Worm (Caenorhabditis elegans) whole organism, L4 larva: ENCODE data around the gene mtm-5.
A peak's percentile ranks its signal among the peaks of the same experiment; 100 is the strongest.

Experiments used
- ZK546.5 ChIP-seq, 2 experiments: sonication (generic microtip); optimal IDR thresholded peaks; 2 replicates each; lab custom pipeline; 2017; ENCODE audit warnings: missing biosample characterization in 2 of 2, missing genetic modification characterization in 2 of 2
- aly-2 ChIP-seq: sonication (generic microtip); optimal IDR thresholded peaks from 2 replicates; lab custom pipeline; 2018; ENCODE audit warnings: missing biosample characterization, missing genetic modification characterization
- ama-1 ChIP-seq: fragments of 150-350 bp; optimal IDR thresholded peaks from 2 replicates; lab custom pipeline; 2014; ENCODE audit warnings: inconsistent platforms, mixed read lengths
- ceh-82 ChIP-seq: sonication (generic microtip); optimal IDR thresholded peaks from 2 replicates; lab custom pipeline; 2017; ENCODE audit warnings: missing biosample characterization, missing genetic modification characterization
- daf-8 ChIP-seq: fragments of 200-800 bp; sonication (Bioruptor generic); IDR thresholded peaks from 2 replicates; pipeline ENCODE4 v1.3.6; 2022; ENCODE audit warnings: missing genetic modification characterization, missing compliant biosample characterization
- hlh-30 ChIP-seq: sonication (generic microtip); optimal IDR thresholded peaks from 2 replicates; lab custom pipeline; 2017; ENCODE audit warnings: antibody characterized with exemption, mild to moderate bottlenecking, missing genetic modification characterization, missing compliant biosample characterization; ENCODE audit not compliant: insufficient read depth
- lin-13 ChIP-seq: fragments of 150-350 bp; optimal IDR thresholded peaks from 2 replicates; lab custom pipeline; 2014; ENCODE audit warnings: missing biosample characterization, missing genetic modification reagents, missing genetic modification characterization
- nhr-10 ChIP-seq: fragments of 150-350 bp; optimal IDR thresholded peaks from 2 replicates; lab custom pipeline; 2014; ENCODE audit warnings: missing biosample characterization, missing genetic modification characterization
- nhr-76 ChIP-seq: fragments of 150-350 bp; optimal IDR thresholded peaks from 2 replicates; lab custom pipeline; 2014; ENCODE audit warnings: missing biosample characterization, missing genetic modification characterization
- snpc-1.2 ChIP-seq: fragments of 200-800 bp; sonication (Bioruptor generic); IDR thresholded peaks from 2 replicates; pipeline ENCODE4 v1.3.6; 2022; ENCODE audit warnings: missing genetic modification reagents, missing genetic modification characterization, missing compliant biosample characterization
- unc-62 ChIP-seq, 3 experiments: fragments of 150-350 bp in 1 of 3; sonication (generic microtip); optimal IDR thresholded peaks in 2 of 3; peaks in 1 of 3; 1 replicate in 1 of 3; 2 replicates in 2 of 3; lab custom pipeline; 2014 to 2017; ENCODE audit warnings: missing biosample characterization in 3 of 3, missing genetic modification characterization in 3 of 3, missing genetic modification reagents in 3 of 3, missing genotype in 1 of 3

DNA sequence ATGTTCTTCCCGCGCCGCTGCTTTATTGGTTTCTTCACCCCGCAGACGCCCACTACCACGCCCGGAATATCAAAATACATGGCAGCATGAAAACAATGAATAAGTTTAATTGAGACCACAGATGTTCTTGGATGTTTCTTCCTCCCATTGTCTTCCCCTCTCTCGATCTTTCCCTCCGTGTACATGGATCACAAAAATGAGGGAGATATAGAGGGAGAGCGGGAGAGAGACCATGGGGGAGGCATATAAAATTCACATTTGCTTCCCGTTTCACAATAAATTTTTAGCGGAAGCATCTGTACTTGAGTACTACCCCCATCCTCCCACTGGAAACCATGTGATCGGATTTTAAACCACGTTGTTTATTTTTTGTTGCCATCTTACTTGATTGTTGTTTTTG is 49.8 kb downstream of the mtm-5 start:
- TF ChIP-seq ceh-82 (tag; lab: Kevin White, UChicago), result no peak
- TF ChIP-seq snpc-1.2 (GFP tag; lab: Robert Waterston, UW), result no peak
- TF ChIP-seq lin-13 (GFP tag; lab: Kevin White, UChicago), result no peak
- no peak for TF ChIP-seq nhr-76 (tag; lab: Kevin White, UChicago)
- TF ChIP-seq aly-2 (tag; lab: Kevin White, UChicago), result no peak
- peak in 1 of 2 experiments; percentile 11 for TF ChIP-seq unc-62 (GFP tag; optimal IDR thresholded peaks at IDR 0.05 in 1 of 2; lab: Kevin White, UChicago)
- TF ChIP-seq unc-62 (tag; optimal IDR thresholded peaks at IDR 0.05; lab: Kevin White, UChicago), result no peak
- TF ChIP-seq daf-8 (GFP tag; lab: Robert Waterston, UW), result no peak
- no peak for TF ChIP-seq hlh-30 (tag; lab: Kevin White, UChicago)
- TF ChIP-seq ama-1 (lab: Kevin White, UChicago), result no peak
- TF ChIP-seq nhr-10 (tag; lab: Kevin White, UChicago), result no peak
- TF ChIP-seq ZK546.5 (tag; optimal IDR thresholded peaks at IDR 0.05; lab: Kevin White, UChicago), result no peak
